Worm (Caenorhabditis elegans) whole organism, L1 larva: ENCODE measurements around the gene coh-3.

Source experiments
- aly-2 ChIP-seq: fragments of 150-350 bp; optimal IDR thresholded peaks from 2 replicates; lab custom pipeline; 2014; ENCODE audit warnings: missing biosample characterization, missing genetic modification characterization
- fkh-10 ChIP-seq: sonication (generic microtip); optimal IDR thresholded peaks from 2 replicates; lab custom pipeline; 2017; ENCODE audit warnings: missing biosample characterization, missing genetic modification reagents, missing genetic modification characterization
- lin-13 ChIP-seq: fragments of 150-350 bp; optimal IDR thresholded peaks from 2 replicates; lab custom pipeline; 2014; ENCODE audit warnings: missing biosample characterization, missing genetic modification reagents, missing genetic modification characterization
- nhr-11 ChIP-seq: fragments of 150-350 bp; optimal IDR thresholded peaks from 2 replicates; lab custom pipeline; 2014; ENCODE audit warnings: missing biosample characterization, missing genetic modification characterization
- pax-3 ChIP-seq: fragments of 200-800 bp; sonication (Bioruptor generic); optimal IDR thresholded peaks from 2 replicates; lab custom pipeline; 2018; ENCODE audit warnings: mild to moderate bottlenecking, missing genetic modification characterization, moderate library complexity, missing compliant biosample characterization
- snpc-4 ChIP-seq: fragments of 150-350 bp; optimal IDR thresholded peaks from 2 replicates; lab custom pipeline; 2014; ENCODE audit warnings: missing biosample characterization, missing genetic modification characterization
- tlp-1 ChIP-seq: fragments of 150-350 bp; optimal IDR thresholded peaks from 2 replicates; lab custom pipeline; 2014; ENCODE audit warnings: missing biosample characterization, missing genetic modification characterization
- unc-62 ChIP-seq: fragments of 150-350 bp; optimal IDR thresholded peaks from 2 replicates; lab custom pipeline; 2014; ENCODE audit warnings: missing biosample characterization, missing genetic modification reagents, missing genetic modification characterization
- ztf-11 ChIP-seq, 2 experiments: sonication (generic microtip); optimal IDR thresholded peaks; 2 replicates each; lab custom pipeline; 2016 to 2017; ENCODE audit warnings: missing genetic modification characterization in 2 of 2, missing biosample characterization in 1 of 2, missing compliant biosample characterization in 1 of 2

DNA sequence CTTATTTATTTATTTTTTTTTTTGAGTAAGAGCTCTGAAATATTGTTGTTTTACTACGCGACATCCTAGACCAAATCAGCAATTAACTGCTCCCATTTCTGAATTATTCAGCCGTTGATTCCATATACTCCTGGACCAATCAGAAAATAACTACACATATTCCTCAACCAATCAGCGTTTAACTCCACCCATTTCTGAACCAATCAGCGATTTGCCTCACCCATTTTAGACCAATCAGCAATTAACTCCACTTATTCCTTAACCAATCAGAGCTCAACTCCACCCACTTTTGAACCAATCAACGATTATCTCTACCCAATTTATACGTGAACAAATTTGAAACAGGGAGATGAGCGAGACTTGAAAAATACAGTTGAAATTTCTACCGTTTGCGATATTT is 36.4 kb downstream of the coh-3 start:
- TF ChIP-seq lin-13, result no peak
- TF ChIP-seq aly-2, result no peak
- no peak for TF ChIP-seq ztf-11 (tag; optimal IDR thresholded peaks at IDR 0.05; lab: Kevin White, UChicago)
- no peak for TF ChIP-seq pax-3 (tag; lab: Kevin White, UChicago)
- no peak for TF ChIP-seq tlp-1
- TF ChIP-seq snpc-4 (tag; lab: Kevin White, UChicago), result no peak
- TF ChIP-seq unc-62 (GFP tag; lab: Kevin White, UChicago), result no peak
- TF ChIP-seq fkh-10 (GFP tag; lab: Kevin White, UChicago), result no peak
- no peak for TF ChIP-seq nhr-11 (tag; lab: Kevin White, UChicago)
